Worm (Caenorhabditis elegans): ENCODE data around the gene men-1.

ce11 chrII:14230938-14231337 lies 3.0 kb downstream of the men-1 start:
- no peak for TF ChIP-seq mml-1 (tag; optimal IDR thresholded peaks at IDR 0.05)
- TF ChIP-seq fkh-10 (GFP tag; optimal IDR thresholded peaks at IDR 0.05) = no peak
- no peak for TF ChIP-seq ztf-11 (tag; optimal IDR thresholded peaks at IDR 0.05)
- no peak for TF ChIP-seq egl-27 (tag; optimal IDR thresholded peaks at IDR 0.05)
- no peak for TF ChIP-seq jun-1 (tag; optimal IDR thresholded peaks at IDR 0.05)
- TF ChIP-seq nhr-77 (tag; optimal IDR thresholded peaks at IDR 0.05) = no peak
- TF ChIP-seq snpc-4 (tag; optimal IDR thresholded peaks at IDR 0.05) = no peak
- no peak for TF ChIP-seq nhr-67 (tag; optimal IDR thresholded peaks at IDR 0.05)
